Fruit fly (Drosophila melanogaster) whole organism, prepupa: ENCODE data around the gene CG43245.

Source experiments
- Blimp-1 ChIP-seq: fragments of 200-800 bp; sonication (Bioruptor generic); optimal IDR thresholded peaks from 3 replicates; lab custom pipeline; 2017; ENCODE audit warnings: missing biosample characterization, missing genetic modification characterization, mild to moderate bottlenecking, moderate library complexity, missing genetic modification reagents
- CG10631 ChIP-seq: fragments of 200-800 bp; sonication (Bioruptor generic); optimal IDR thresholded peaks from 2 replicates; lab custom pipeline; 2016; ENCODE audit warnings: missing biosample characterization, missing genetic modification characterization
- CG10669 ChIP-seq: fragments of 200-800 bp; sonication (Bioruptor generic); optimal IDR thresholded peaks from 3 replicates; lab custom pipeline; 2018; ENCODE audit warnings: missing biosample characterization, mild to moderate bottlenecking, missing genetic modification characterization, moderate library complexity
- CG11294 ChIP-seq: fragments of 200-800 bp; sonication (Bioruptor generic); IDR thresholded peaks from 2 replicates; pipeline ENCODE4 v1.3.6; 2022; ENCODE audit warnings: missing biosample characterization, missing genetic modification characterization
- CG15336 ChIP-seq: fragments of 200-800 bp; sonication (Bioruptor generic); IDR thresholded peaks from 2 replicates; pipeline ENCODE4 v1.3.6; 2022; ENCODE audit warnings: missing biosample characterization, missing genetic modification characterization
- CG1621 ChIP-seq: fragments of 200-800 bp; sonication (Bioruptor generic); optimal IDR thresholded peaks from 3 replicates; lab custom pipeline; 2018; ENCODE audit warnings: missing biosample characterization, mild to moderate bottlenecking, missing genetic modification characterization
- CG16779 ChIP-seq: fragments of 200-800 bp; sonication (Bioruptor generic); optimal IDR thresholded peaks from 3 replicates; lab custom pipeline; 2017; ENCODE audit warnings: missing biosample characterization, mild to moderate bottlenecking, missing genetic modification characterization
- CG31627 ChIP-seq: fragments of 200-800 bp; sonication (Bioruptor generic); optimal IDR thresholded peaks from 3 replicates; lab custom pipeline; 2016; ENCODE audit warnings: missing biosample characterization, missing genetic modification characterization
- CG32006 ChIP-seq: fragments of 200-800 bp; sonication (Bioruptor generic); optimal IDR thresholded peaks from 3 replicates; lab custom pipeline; 2017; ENCODE audit warnings: missing biosample characterization, mild to moderate bottlenecking, missing genetic modification characterization
- CG34406 ChIP-seq: fragments of 200-800 bp; sonication (Bioruptor generic); optimal IDR thresholded peaks from 3 replicates; lab custom pipeline; 2016; ENCODE audit warnings: missing biosample characterization, missing genetic modification characterization
- CG3919 ChIP-seq: fragments of 200-800 bp; sonication (Bioruptor generic); optimal IDR thresholded peaks from 3 replicates; lab custom pipeline; 2016; ENCODE audit warnings: missing biosample characterization, missing genetic modification characterization
- CG4318 ChIP-seq: fragments of 200-800 bp; sonication (Bioruptor generic); optimal IDR thresholded peaks from 3 replicates; lab custom pipeline; 2017; ENCODE audit warnings: missing biosample characterization, mild to moderate bottlenecking, missing genetic modification characterization
- CG6808 ChIP-seq: fragments of 200-800 bp; sonication (Bioruptor generic); optimal IDR thresholded peaks from 3 replicates; lab custom pipeline; 2017; ENCODE audit warnings: missing biosample characterization, missing genetic modification characterization, mild to moderate bottlenecking, moderate library complexity, missing genetic modification reagents
- CG6854 ChIP-seq: fragments of 200-800 bp; sonication (Bioruptor generic); optimal IDR thresholded peaks from 2 replicates; lab custom pipeline; 2017; ENCODE audit warnings: missing biosample characterization, mild to moderate bottlenecking, missing genetic modification characterization
- CG7368 ChIP-seq: fragments of 200-800 bp; sonication (Bioruptor generic); optimal IDR thresholded peaks from 3 replicates; lab custom pipeline; 2016; ENCODE audit warnings: missing biosample characterization, missing genetic modification characterization
- CG8119 ChIP-seq: fragments of 200-800 bp; sonication (Bioruptor generic); IDR thresholded peaks from 3 replicates; pipeline ENCODE4 v1.3.6; 2022; ENCODE audit warnings: missing biosample characterization, missing genetic modification characterization
- CG8319 ChIP-seq: fragments of 200-800 bp; sonication (Bioruptor generic); optimal IDR thresholded peaks from 3 replicates; lab custom pipeline; 2016; ENCODE audit warnings: missing biosample characterization, missing genetic modification characterization
- CG8632 ChIP-seq: fragments of 200-800 bp; sonication (Bioruptor generic); optimal IDR thresholded peaks from 3 replicates; lab custom pipeline; 2016; ENCODE audit warnings: missing biosample characterization, missing genetic modification characterization
- Eip75B ChIP-seq: fragments of 200-800 bp; sonication (Bioruptor generic); optimal IDR thresholded peaks from 3 replicates; lab custom pipeline; 2016; ENCODE audit warnings: missing biosample characterization, missing genetic modification characterization
- Eip78C ChIP-seq: fragments of 200-800 bp; sonication (Bioruptor generic); peaks from one replicate; lab custom pipeline; 2016; ENCODE audit warnings: missing biosample characterization, missing genetic modification characterization
- Ets21C ChIP-seq: fragments of 200-800 bp; sonication (Bioruptor generic); optimal IDR thresholded peaks from 3 replicates; lab custom pipeline; 2016; ENCODE audit warnings: missing biosample characterization, missing genetic modification characterization
- Ets96B ChIP-seq: fragments of 200-800 bp; optimal IDR thresholded peaks from 2 replicates; lab custom pipeline; 2019; ENCODE audit warnings: missing biosample characterization, mild to moderate bottlenecking, missing genetic modification characterization, moderate library complexity
- Hr38 ChIP-seq: sonication (Bioruptor generic); optimal IDR thresholded peaks from 2 replicates; lab custom pipeline; 2016; ENCODE audit warnings: missing biosample characterization, missing genetic modification characterization
- Hr39 ChIP-seq: fragments of 200-800 bp; sonication (Bioruptor generic); optimal IDR thresholded peaks from 2 replicates; lab custom pipeline; 2016; ENCODE audit warnings: missing biosample characterization, missing genetic modification characterization
- Hr4 ChIP-seq: fragments of 200-800 bp; sonication (Bioruptor generic); optimal IDR thresholded peaks from 3 replicates; lab custom pipeline; 2016; ENCODE audit warnings: missing biosample characterization, missing genetic modification characterization
- Met ChIP-seq: fragments of 200-800 bp; sonication (Bioruptor generic); optimal IDR thresholded peaks from 3 replicates; lab custom pipeline; 2016; ENCODE audit warnings: missing biosample characterization, missing genetic modification characterization
- OdsH ChIP-seq: fragments of 200-800 bp; sonication (Bioruptor generic); optimal IDR thresholded peaks from 3 replicates; lab custom pipeline; 2016; ENCODE audit warnings: missing biosample characterization, missing genetic modification characterization
- Smox ChIP-seq: fragments of 200-800 bp; sonication (Bioruptor generic); optimal IDR thresholded peaks from 3 replicates; lab custom pipeline; 2016; ENCODE audit warnings: missing biosample characterization, missing genetic modification characterization
- Sox102F ChIP-seq: fragments of 200-800 bp; sonication (Bioruptor generic); optimal IDR thresholded peaks from 2 replicates; lab custom pipeline; 2016; ENCODE audit warnings: missing biosample characterization, mild to moderate bottlenecking, missing genetic modification characterization
- Sox14 ChIP-seq: fragments of 200-800 bp; sonication (Bioruptor generic); optimal IDR thresholded peaks from 3 replicates; lab custom pipeline; 2016; ENCODE audit warnings: missing biosample characterization, missing genetic modification characterization
- Sox15 ChIP-seq: fragments of 200-800 bp; sonication (Bioruptor generic); optimal IDR thresholded peaks from 3 replicates; lab custom pipeline; 2016; ENCODE audit warnings: missing biosample characterization, missing genetic modification characterization
- achi ChIP-seq: fragments of 200-800 bp; sonication (Bioruptor generic); optimal IDR thresholded peaks from 3 replicates; lab custom pipeline; 2016; ENCODE audit warnings: missing biosample characterization, missing genetic modification characterization
- cyc ChIP-seq: fragments of 200-800 bp; sonication (Bioruptor generic); optimal IDR thresholded peaks from 3 replicates; lab custom pipeline; 2016; ENCODE audit warnings: missing biosample characterization, missing genetic modification characterization
- dac ChIP-seq: fragments of 200-800 bp; sonication (Bioruptor generic); optimal IDR thresholded peaks from 2 replicates; lab custom pipeline; 2017; ENCODE audit warnings: missing biosample characterization, mild to moderate bottlenecking, missing genetic modification characterization
- dsx ChIP-seq: fragments of 200-800 bp; optimal IDR thresholded peaks from 3 replicates; lab custom pipeline; 2019; ENCODE audit warnings: missing biosample characterization, mild to moderate bottlenecking, missing genetic modification characterization, moderate library complexity; ENCODE audit not compliant: poor library complexity, severe bottlenecking
- eg ChIP-seq: fragments of 200-800 bp; sonication (Bioruptor generic); IDR thresholded peaks from 3 replicates; pipeline ENCODE4 v1.3.6; 2022; ENCODE audit warnings: missing biosample characterization, missing genetic modification characterization
- esn ChIP-seq: fragments of 200-800 bp; sonication (Bioruptor generic); optimal IDR thresholded peaks from 2 replicates; lab custom pipeline; 2016; ENCODE audit warnings: missing biosample characterization, mild to moderate bottlenecking, missing genetic modification characterization, moderate library complexity
- fd59A ChIP-seq: fragments of 200-800 bp; sonication (Bioruptor generic); optimal IDR thresholded peaks from 2 replicates; lab custom pipeline; 2017; ENCODE audit warnings: missing biosample characterization, mild to moderate bottlenecking, missing genetic modification characterization, missing genetic modification reagents
- fd85E ChIP-seq: fragments of 200-800 bp; sonication (Bioruptor generic); optimal IDR thresholded peaks from 3 replicates; lab custom pipeline; 2016; ENCODE audit warnings: missing biosample characterization, missing genetic modification characterization
- fkh ChIP-seq: fragments of 200-800 bp; sonication (Bioruptor generic); optimal IDR thresholded peaks from 3 replicates; lab custom pipeline; 2017; ENCODE audit warnings: missing biosample characterization, mild to moderate bottlenecking, missing genetic modification characterization, moderate library complexity
- net ChIP-seq: fragments of 200-800 bp; sonication (Bioruptor generic); optimal IDR thresholded peaks from 3 replicates; lab custom pipeline; 2016; ENCODE audit warnings: missing biosample characterization, missing genetic modification characterization
- pdm3 ChIP-seq: fragments of 200-800 bp; sonication (Bioruptor generic); optimal IDR thresholded peaks from 3 replicates; lab custom pipeline; 2016; ENCODE audit warnings: missing biosample characterization, missing genetic modification characterization
- salr ChIP-seq, 2 experiments: fragments of 200-800 bp; sonication (Bioruptor generic); optimal IDR thresholded peaks; 3 replicates each; lab custom pipeline; 2016 to 2018; ENCODE audit warnings: missing biosample characterization in 2 of 2, missing genetic modification characterization in 2 of 2, mild to moderate bottlenecking in 1 of 2
- spab ChIP-seq: fragments of 200-800 bp; sonication (Bioruptor generic); optimal IDR thresholded peaks from 2 replicates; lab custom pipeline; 2017; ENCODE audit warnings: missing biosample characterization, mild to moderate bottlenecking, missing genetic modification characterization, missing genetic modification reagents
- svp ChIP-seq: fragments of 200-800 bp; sonication (Bioruptor generic); peaks from one replicate; lab custom pipeline; 2016; ENCODE audit warnings: missing biosample characterization, missing genetic modification characterization
- topi ChIP-seq: fragments of 200-800 bp; sonication (Bioruptor generic); optimal IDR thresholded peaks from 3 replicates; lab custom pipeline; 2016; ENCODE audit warnings: missing biosample characterization, missing genetic modification characterization
- vri ChIP-seq: fragments of 200-800 bp; sonication (Bioruptor generic); optimal IDR thresholded peaks from 3 replicates; lab custom pipeline; 2016; ENCODE audit warnings: missing biosample characterization, mild to moderate bottlenecking, missing genetic modification characterization

Gene CG43245

DNA sequence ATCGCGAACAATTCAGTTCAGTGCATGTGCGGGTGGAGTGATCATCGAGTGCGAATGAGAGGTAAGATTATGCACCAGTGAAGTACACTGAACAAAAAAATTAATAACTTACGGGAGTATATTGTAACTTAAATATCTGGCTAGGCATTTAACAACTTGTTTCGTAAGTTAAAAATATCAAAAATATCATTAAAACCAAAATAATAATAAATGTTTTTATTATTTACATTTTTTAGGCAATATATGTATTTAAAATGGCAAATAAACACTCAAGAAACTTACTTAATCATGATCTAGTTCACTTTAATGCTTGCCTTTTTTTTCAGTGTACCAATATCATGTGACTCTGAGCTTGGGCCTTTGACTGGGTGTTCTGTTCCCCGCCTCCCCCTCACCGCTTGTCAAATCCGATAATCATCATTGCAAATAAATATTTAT is 12.9 kb downstream of the CG43245 start (continued):
- peak; percentile 41 for TF ChIP-seq Smox
- peak; percentile 38 for TF ChIP-seq cyc
- peak; percentile 28 for TF ChIP-seq CG6854 (GFP tag; lab: Kevin White, UChicago)
- peak; percentile 76 for TF ChIP-seq CG34406 (GFP tag; lab: Kevin White, UChicago)
- no peak for TF ChIP-seq fd85E (GFP tag; lab: Kevin White, UChicago)
- TF ChIP-seq CG8632 (GFP tag; lab: Kevin White, UChicago): peak; percentile 65
- peak; percentile 16 for TF ChIP-seq Sox14
- TF ChIP-seq CG10669 (GFP tag; lab: Kevin White, UChicago): peak; percentile 64
- TF ChIP-seq fd59A (GFP tag; lab: Kevin White, UChicago): peak; percentile 12
- peak; percentile 29 for TF ChIP-seq Hr4
- peak; percentile 34; the same call in 1 of the 2 replicates for TF ChIP-seq CG11294
- TF ChIP-seq net: peak; percentile 27
- TF ChIP-seq CG32006 (GFP tag; lab: Kevin White, UChicago): peak; percentile 71
- TF ChIP-seq vri (GFP tag; lab: Kevin White, UChicago): no peak
- TF ChIP-seq topi (GFP tag; lab: Kevin White, UChicago): peak; percentile 24
- peak; percentile 67 for TF ChIP-seq CG15336 (GFP tag; lab: Robert Waterston, UW)
- peak; percentile 9 to 31 for TF ChIP-seq salr (GFP tag; optimal IDR thresholded peaks at IDR 0.05; lab: Kevin White, UChicago)

DNA sequence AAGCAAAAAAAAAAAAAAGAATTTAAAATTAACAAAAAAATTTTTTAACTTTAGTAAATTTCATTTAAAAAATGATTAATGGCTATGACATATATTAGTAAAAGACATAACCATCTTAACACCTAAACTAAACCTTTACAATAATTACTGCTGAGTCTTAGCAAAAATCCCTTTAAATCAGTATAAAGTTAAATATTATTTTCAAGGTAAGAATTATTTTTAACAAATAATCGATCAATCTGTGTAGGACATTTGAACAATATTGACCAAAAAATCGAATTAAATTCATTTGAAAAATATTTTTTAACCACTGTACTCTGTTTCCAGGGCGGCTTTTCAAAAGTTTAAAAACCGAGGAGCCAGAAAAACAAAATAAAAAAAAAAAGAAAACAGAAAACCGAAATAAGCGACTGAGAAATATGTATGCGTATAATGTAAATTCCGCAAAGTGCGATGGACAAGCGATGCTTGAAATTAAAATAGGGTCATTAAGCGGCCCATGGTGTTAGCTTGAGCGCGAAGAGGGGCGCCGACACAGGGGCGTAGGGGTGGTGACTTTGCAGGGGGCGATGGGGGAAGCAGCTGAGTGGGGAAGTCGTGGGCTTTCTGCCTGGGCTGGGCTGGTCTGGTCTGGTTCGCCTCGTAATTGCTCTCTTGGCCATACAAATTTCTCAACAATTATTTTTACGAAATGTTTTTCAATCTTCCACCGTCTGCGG is 14.4 kb downstream of the CG43245 start:
- TF ChIP-seq Smox (peak; percentile 75), Sox102F (GFP tag; lab: Kevin White, UChicago) (peak; percentile 22), Hr38 (GFP tag; lab: Kevin White, UChicago) (no peak), achi (GFP tag; lab: Kevin White, UChicago) (peak; percentile 47), CG6808 (GFP tag; lab: Kevin White, UChicago) (no peak), fd85E (GFP tag; lab: Kevin White, UChicago) (no peak), CG10669 (GFP tag; lab: Kevin White, UChicago) (no peak), spab (GFP tag; lab: Kevin White, UChicago) (no peak), eg (GFP tag; lab: Robert Waterston, UW) (0 out of 3 replicates have a peak, but pooled peaks have one; percentile 8), CG7368 (GFP tag; lab: Kevin White, UChicago) (no peak), svp (GFP tag; lab: Kevin White, UChicago) (peak; percentile 79), CG4318 (GFP tag; lab: Kevin White, UChicago) (no peak), OdsH (GFP tag; lab: Kevin White, UChicago) (peak; percentile 39), pdm3 (peak; percentile 41), Blimp-1 (peak; percentile 32), Hr39 (GFP tag; lab: Kevin White, UChicago) (peak; percentile 10), vri (GFP tag; lab: Kevin White, UChicago) (no peak), CG16779 (tag; lab: Kevin White, UChicago) (no peak), CG8119 (GFP tag; lab: Robert Waterston, UW) (no peak), fd59A (GFP tag; lab: Kevin White, UChicago) (no peak), CG8632 (GFP tag; lab: Kevin White, UChicago) (peak; percentile 64), Met (GFP tag; lab: Kevin White, UChicago) (peak; percentile 77), CG8319 (peak; percentile 44), CG3919 (GFP tag; lab: Kevin White, UChicago) (peak; percentile 60), CG1621 (no peak), dsx (GFP tag; lab: Kevin White, UChicago) (no peak), cyc (peak; percentile 50), Sox15 (peak; percentile 30), salr (GFP tag; optimal IDR thresholded peaks at IDR 0.05; lab: Kevin White, UChicago) (peak in 1 of 2 experiments; percentile 9), fkh (GFP tag; lab: Kevin White, UChicago) (no peak), dac (GFP tag; lab: Kevin White, UChicago) (no peak), CG31627 (peak; percentile 44), CG10631 (peak; percentile 17), CG11294 (no peak), Sox14 (no peak), Hr4 (no peak), Ets96B (no peak), CG15336 (GFP tag; lab: Robert Waterston, UW) (no peak), esn (GFP tag; lab: Kevin White, UChicago) (peak; percentile 77), Eip78C (GFP tag; lab: Kevin White, UChicago) (peak; percentile 96), Ets21C (peak; percentile 1), Eip75B (GFP tag; lab: Kevin White, UChicago) (peak; percentile 24), topi (GFP tag; lab: Kevin White, UChicago) (peak; percentile 72)
